Worm (Caenorhabditis elegans): Measurements from ENCODE around the gene ikke-1.

DNA sequence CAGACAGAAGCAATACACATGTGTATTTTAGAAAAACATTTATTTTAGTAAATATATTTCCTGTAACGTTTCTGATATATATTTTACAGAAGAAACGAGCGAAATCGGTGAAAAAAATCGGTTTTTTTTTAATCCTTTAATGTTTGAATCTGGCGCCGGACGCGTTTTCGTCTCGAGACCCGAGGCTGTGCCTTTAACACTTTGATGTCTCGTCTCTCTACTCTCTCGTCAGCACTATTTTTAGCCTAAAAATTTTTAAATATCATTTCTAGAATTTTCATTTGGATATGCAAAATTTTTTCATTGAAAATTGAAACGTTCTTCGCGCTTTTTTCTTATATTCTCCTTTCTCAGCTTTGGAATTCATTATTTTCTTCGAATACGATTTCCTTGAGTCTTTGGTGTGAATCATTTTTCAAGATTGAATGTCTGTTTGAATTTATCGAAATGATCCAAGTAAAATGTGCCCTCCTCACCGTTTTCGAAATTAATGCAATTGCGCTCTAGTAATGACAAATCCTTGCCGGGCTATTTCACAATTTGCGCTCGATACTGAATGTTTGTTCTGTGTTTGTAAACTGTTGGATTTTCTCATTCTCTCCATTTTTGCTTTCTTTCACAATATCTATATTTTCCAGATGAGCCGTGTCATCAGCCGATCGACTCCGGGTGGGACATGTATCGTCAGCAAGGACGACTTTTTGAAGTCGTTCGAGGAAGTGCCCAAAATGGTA lies 4.1 kb upstream of the ikke-1 start, which contains the start of gene cls-2:
- TF ChIP-seq ama-1 (optimal IDR thresholded peaks at IDR 0.05) (no peak), jun-1 (tag; optimal IDR thresholded peaks at IDR 0.05) (no peak), ceh-82 (tag; optimal IDR thresholded peaks at IDR 0.05) (no peak), T20F7.1 (GFP tag; optimal IDR thresholded peaks at IDR 0.05) (no peak)

Measured in whole organism, L4 larva.